Worm (Caenorhabditis elegans) whole organism, L3 larva: ENCODE data around the gene srh-119.

Experiments
- R02D3.7 ChIP-seq: fragments of 150-350 bp; optimal IDR thresholded peaks from 2 replicates; lab custom pipeline; 2014; ENCODE audit warnings: missing biosample characterization, missing genetic modification characterization
- aly-2 ChIP-seq: fragments of 150-350 bp; optimal IDR thresholded peaks from 2 replicates; lab custom pipeline; 2014; ENCODE audit warnings: missing biosample characterization, missing genetic modification characterization
- ama-1 ChIP-seq: fragments of 150-350 bp; optimal IDR thresholded peaks from 2 replicates; lab custom pipeline; 2018
- ceh-16 ChIP-seq: sonication (generic microtip); optimal IDR thresholded peaks from 2 replicates; lab custom pipeline; 2017; ENCODE audit warnings: missing biosample characterization, missing genetic modification characterization
- ceh-28 ChIP-seq: fragments of 150-350 bp; optimal IDR thresholded peaks from 2 replicates; lab custom pipeline; 2014; ENCODE audit warnings: missing biosample characterization, missing genetic modification reagents, missing genetic modification characterization
- ceh-82 ChIP-seq: fragments of 150-350 bp; optimal IDR thresholded peaks from 2 replicates; lab custom pipeline; 2014; ENCODE audit warnings: missing biosample characterization, missing genetic modification characterization
- ceh-9 ChIP-seq: sonication (generic microtip); optimal IDR thresholded peaks from 2 replicates; lab custom pipeline; 2018; ENCODE audit warnings: missing biosample characterization, missing genetic modification characterization
- daf-12 ChIP-seq: fragments of 150-350 bp; optimal IDR thresholded peaks from 2 replicates; lab custom pipeline; 2014; ENCODE audit warnings: missing biosample characterization, missing genetic modification reagents, missing genetic modification characterization
- egl-27 ChIP-seq: sonication (generic microtip); optimal IDR thresholded peaks from 4 replicates; lab custom pipeline; 2017; ENCODE audit warnings: missing biosample characterization, missing genetic modification reagents, missing genetic modification characterization
- egl-5 ChIP-seq: fragments of 150-350 bp; optimal IDR thresholded peaks from 2 replicates; lab custom pipeline; 2017; ENCODE audit warnings: missing biosample characterization, missing genetic modification reagents, missing genetic modification characterization, inconsistent platforms
- elt-2 ChIP-seq: sonication (generic microtip); optimal IDR thresholded peaks from 2 replicates; lab custom pipeline; 2016; ENCODE audit warnings: missing genetic modification reagents, mild to moderate bottlenecking, missing genetic modification characterization, missing compliant biosample characterization
- fkh-10 ChIP-seq: sonication (generic microtip); optimal IDR thresholded peaks from 2 replicates; lab custom pipeline; 2017; ENCODE audit warnings: missing biosample characterization, missing genetic modification reagents, missing genetic modification characterization
- fkh-2 ChIP-seq: fragments of 150-350 bp; optimal IDR thresholded peaks from 2 replicates; lab custom pipeline; 2014; ENCODE audit warnings: missing biosample characterization, missing genetic modification reagents, missing genetic modification characterization
- fos-1 ChIP-seq: fragments of 150-350 bp; optimal IDR thresholded peaks from 2 replicates; lab custom pipeline; 2014; ENCODE audit warnings: missing biosample characterization, missing genetic modification characterization
- hmg-11 ChIP-seq: sonication (generic microtip); optimal IDR thresholded peaks from 2 replicates; lab custom pipeline; 2016; ENCODE audit warnings: missing genetic modification characterization, missing compliant biosample characterization
- jun-1 ChIP-seq: fragments of 150-350 bp; optimal IDR thresholded peaks from 2 replicates; lab custom pipeline; 2014; ENCODE audit warnings: missing biosample characterization, missing genetic modification reagents, missing genetic modification characterization
- lin-15B ChIP-seq: fragments of 150-350 bp; optimal IDR thresholded peaks from 2 replicates; lab custom pipeline; 2014; ENCODE audit warnings: missing biosample characterization, missing genetic modification characterization
- lsy-12 ChIP-seq: sonication (generic microtip); optimal IDR thresholded peaks from 2 replicates; lab custom pipeline; 2016; ENCODE audit warnings: mild to moderate bottlenecking, missing genetic modification characterization, missing compliant biosample characterization
- mml-1 ChIP-seq: fragments of 150-350 bp; sonication (generic microtip); optimal IDR thresholded peaks from 3 replicates; lab custom pipeline; 2014; ENCODE audit warnings: missing biosample characterization, missing genetic modification characterization
- nfya-1 ChIP-seq: sonication (generic microtip); optimal IDR thresholded peaks from 2 replicates; lab custom pipeline; 2017; ENCODE audit warnings: missing genetic modification characterization, mild to moderate bottlenecking, missing compliant biosample characterization, antibody characterized with exemption, moderate library complexity; ENCODE audit not compliant: insufficient read depth
- nhr-12 ChIP-seq: fragments of 150-350 bp; optimal IDR thresholded peaks from 2 replicates; lab custom pipeline; 2014; ENCODE audit warnings: missing biosample characterization, missing genetic modification characterization
- nhr-23 ChIP-seq: fragments of 150-350 bp; optimal IDR thresholded peaks from 2 replicates; lab custom pipeline; 2014; ENCODE audit warnings: missing biosample characterization, missing genetic modification reagents, missing genetic modification characterization
- nhr-237 ChIP-seq: fragments of 150-350 bp; optimal IDR thresholded peaks from 2 replicates; lab custom pipeline; 2014; ENCODE audit warnings: missing biosample characterization, missing genetic modification characterization
- nhr-25 ChIP-seq: sonication (generic microtip); optimal IDR thresholded peaks from 2 replicates; lab custom pipeline; 2017; ENCODE audit warnings: missing biosample characterization, missing genetic modification characterization
- nhr-43 ChIP-seq: sonication (generic microtip); optimal IDR thresholded peaks from 2 replicates; lab custom pipeline; 2016; ENCODE audit warnings: mild to moderate bottlenecking, missing genetic modification characterization, missing compliant biosample characterization; ENCODE audit not compliant: poor library complexity, severe bottlenecking
- nhr-67 ChIP-seq: fragments of 150-350 bp; optimal IDR thresholded peaks from 2 replicates; lab custom pipeline; 2014; ENCODE audit warnings: missing biosample characterization, missing genetic modification characterization
- nhr-76 ChIP-seq: fragments of 150-350 bp; sonication (generic microtip); optimal IDR thresholded peaks from 5 replicates; lab custom pipeline; 2014; ENCODE audit warnings: missing biosample characterization, missing genetic modification characterization
- nhr-77 ChIP-seq: fragments of 150-350 bp; optimal IDR thresholded peaks from 2 replicates; lab custom pipeline; 2014; ENCODE audit warnings: missing biosample characterization, missing genetic modification characterization
- pqm-1 ChIP-seq: fragments of 150-350 bp; optimal IDR thresholded peaks from 2 replicates; lab custom pipeline; 2017; ENCODE audit warnings: missing biosample characterization, missing genetic modification characterization, inconsistent platforms
- skn-1 ChIP-seq: fragments of 150-350 bp; optimal IDR thresholded peaks from 2 replicates; lab custom pipeline; 2014; ENCODE audit warnings: missing biosample characterization, missing genetic modification characterization
- snpc-4 ChIP-seq: fragments of 150-350 bp; optimal IDR thresholded peaks from 2 replicates; lab custom pipeline; 2014; ENCODE audit warnings: missing biosample characterization, missing genetic modification characterization
- tbx-2 ChIP-seq: sonication (generic microtip); optimal IDR thresholded peaks from 2 replicates; lab custom pipeline; 2016; ENCODE audit warnings: mild to moderate bottlenecking, missing genetic modification characterization, missing compliant biosample characterization
- unc-62 ChIP-seq: fragments of 150-350 bp; sonication (generic microtip); optimal IDR thresholded peaks from 4 replicates; lab custom pipeline; 2014; ENCODE audit warnings: missing biosample characterization, missing genetic modification reagents, missing genetic modification characterization
- zag-1 ChIP-seq: fragments of 150-350 bp; optimal IDR thresholded peaks from 2 replicates; lab custom pipeline; 2014; ENCODE audit warnings: missing biosample characterization, missing genetic modification characterization
- ztf-11 ChIP-seq: fragments of 150-350 bp; optimal IDR thresholded peaks from 2 replicates; lab custom pipeline; 2014; ENCODE audit warnings: missing biosample characterization, missing genetic modification characterization
- ztf-4 ChIP-seq: fragments of 150-350 bp; optimal IDR thresholded peaks from 2 replicates; lab custom pipeline; 2014; ENCODE audit warnings: missing biosample characterization, missing genetic modification characterization

Gene srh-119

ce11 chrV:17005189-17005588, 33.0 kb downstream of the srh-119 start, which contains the start of gene srh-131:
Gene srh-131, plus strand, starts transcription at chrV:17005489.
- TF ChIP-seq egl-5 (tag; lab: Kevin White, UChicago) (no peak), aly-2 (no peak), snpc-4 (tag; lab: Kevin White, UChicago) (no peak), nhr-12 (tag; lab: Kevin White, UChicago) (no peak), mml-1 (tag; lab: Kevin White, UChicago) (no peak), ceh-28 (no peak), ceh-16 (no peak), jun-1 (tag; lab: Kevin White, UChicago) (no peak), tbx-2 (tag; lab: Kevin White, UChicago) (no peak), nhr-77 (tag; lab: Kevin White, UChicago) (no peak), fkh-2 (tag; lab: Kevin White, UChicago) (no peak), ztf-4 (no peak), lin-15B (tag; lab: Kevin White, UChicago) (no peak), nhr-25 (tag; lab: Kevin White, UChicago) (no peak)

- TF ChIP-seq daf-12 = no peak
- TF ChIP-seq ztf-4 = no peak
- no peak for TF ChIP-seq R02D3.7
- no peak for TF ChIP-seq lsy-12 (tag; lab: Kevin White, UChicago)
- no peak for TF ChIP-seq nhr-67 (tag; lab: Kevin White, UChicago)
- TF ChIP-seq nfya-1 (tag; lab: Kevin White, UChicago) = no peak
- TF ChIP-seq fos-1 = no peak
- no peak for TF ChIP-seq unc-62 (GFP tag; lab: Kevin White, UChicago)
- no peak for TF ChIP-seq zag-1 (tag; lab: Kevin White, UChicago)
- no peak for TF ChIP-seq egl-5 (tag; lab: Kevin White, UChicago)
These were observed 36.1 kb downstream of the srh-119 start, which contains the start of gene sri-69 for ce11 chrV:17008302-17008701. Gene sri-69, minus strand, starts transcription at chrV:17008402.

DNA sequence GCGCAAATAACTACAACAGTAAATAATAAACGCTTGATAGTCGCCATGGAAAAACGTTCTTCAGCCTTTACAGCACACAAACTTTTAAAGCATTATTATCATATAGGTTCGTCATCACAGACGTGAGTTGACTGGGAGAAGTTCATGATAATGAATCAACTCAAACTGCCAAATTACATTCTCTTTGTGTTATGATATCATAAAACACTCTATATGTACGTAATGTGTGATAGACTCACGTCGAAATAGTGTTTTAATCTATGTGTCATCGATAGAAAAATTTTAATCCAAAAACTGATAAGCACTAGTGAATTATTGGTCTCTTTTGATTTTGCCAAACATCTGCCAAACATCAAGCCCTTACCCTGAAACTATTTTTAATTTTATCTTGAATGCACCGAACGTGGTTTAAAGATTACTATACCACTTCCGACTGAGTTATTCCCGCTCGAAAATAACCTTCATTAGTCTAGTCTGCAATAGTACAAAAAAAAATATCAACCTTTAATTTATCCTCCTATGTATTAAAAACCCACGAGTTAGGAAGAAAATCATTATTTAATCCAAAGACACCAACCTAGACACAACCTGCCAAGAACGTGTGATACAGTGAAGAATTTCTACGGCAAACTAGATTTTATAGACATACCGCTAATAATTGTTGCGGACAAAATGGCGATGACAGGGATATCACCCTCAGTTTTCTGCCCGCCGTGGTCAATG, 37.3 kb downstream of the srh-119 start, which contains the start of the genes clc-12 and clec-240:
clc-12 (minus strand) TSS at position 47 of the 723 bp plus-strand sequence.
clec-240 (plus strand) TSS at position 673 of the 723 bp plus-strand sequence.
- TF ChIP-seq ztf-4 (no peak), nhr-237 (no peak), jun-1 (tag; lab: Kevin White, UChicago) (no peak), tbx-2 (tag; lab: Kevin White, UChicago) (no peak), ceh-16 (no peak), ceh-82 (tag; lab: Kevin White, UChicago) (no peak), ceh-9 (no peak), snpc-4 (tag; lab: Kevin White, UChicago) (no peak), fkh-2 (tag; lab: Kevin White, UChicago) (no peak), skn-1 (tag; lab: Kevin White, UChicago) (no peak), nhr-76 (tag; lab: Kevin White, UChicago) (no peak), elt-2 (tag; lab: Kevin White, UChicago) (peak; percentile 64), nhr-12 (tag; lab: Kevin White, UChicago) (no peak), hmg-11 (tag; lab: Kevin White, UChicago) (no peak), fkh-10 (GFP tag; lab: Kevin White, UChicago) (no peak), zag-1 (tag; lab: Kevin White, UChicago) (no peak), pqm-1 (tag; lab: Kevin White, UChicago) (peak; percentile 77)

DNA sequence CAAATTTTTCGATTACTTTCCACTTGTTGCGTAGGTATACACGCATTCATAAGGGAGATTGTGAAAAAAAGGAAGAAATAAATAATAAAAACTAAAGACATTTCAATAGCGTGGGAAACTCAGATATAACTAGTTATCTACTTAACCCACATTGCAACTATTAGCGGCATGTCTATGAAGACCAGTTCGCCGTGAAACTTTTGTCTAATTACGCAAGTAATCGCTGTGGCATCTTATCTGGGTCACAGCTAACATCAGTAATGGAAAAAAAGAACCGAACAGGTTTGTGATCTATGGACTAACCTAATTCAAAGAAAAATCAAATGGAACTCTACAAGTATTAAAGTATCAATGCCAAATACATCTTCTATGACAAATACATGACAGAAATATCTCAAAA, 41.0 kb downstream of the srh-119 start, which contains the start of gene clec-241:
clec-241 (minus strand) TSS at position 101 of the 400 bp plus-strand sequence.
- TF ChIP-seq jun-1 (tag; lab: Kevin White, UChicago) (no peak), ztf-11 (tag; lab: Kevin White, UChicago) (no peak), skn-1 (tag; lab: Kevin White, UChicago) (no peak), mml-1 (tag; lab: Kevin White, UChicago) (no peak), nhr-43 (no peak), nhr-76 (tag; lab: Kevin White, UChicago) (no peak), unc-62 (GFP tag; lab: Kevin White, UChicago) (no peak), pqm-1 (tag; lab: Kevin White, UChicago) (no peak), nhr-23 (tag; lab: Kevin White, UChicago) (no peak), tbx-2 (tag; lab: Kevin White, UChicago) (no peak), ama-1 (lab: Kevin White, UChicago) (no peak), egl-27 (no peak), ceh-82 (tag; lab: Kevin White, UChicago) (no peak), nhr-25 (tag; lab: Kevin White, UChicago) (no peak), nhr-12 (tag; lab: Kevin White, UChicago) (no peak)
